Worm (Caenorhabditis elegans): Measurements from ENCODE around the gene F42H10.6.

Gene F42H10.6

DNA sequence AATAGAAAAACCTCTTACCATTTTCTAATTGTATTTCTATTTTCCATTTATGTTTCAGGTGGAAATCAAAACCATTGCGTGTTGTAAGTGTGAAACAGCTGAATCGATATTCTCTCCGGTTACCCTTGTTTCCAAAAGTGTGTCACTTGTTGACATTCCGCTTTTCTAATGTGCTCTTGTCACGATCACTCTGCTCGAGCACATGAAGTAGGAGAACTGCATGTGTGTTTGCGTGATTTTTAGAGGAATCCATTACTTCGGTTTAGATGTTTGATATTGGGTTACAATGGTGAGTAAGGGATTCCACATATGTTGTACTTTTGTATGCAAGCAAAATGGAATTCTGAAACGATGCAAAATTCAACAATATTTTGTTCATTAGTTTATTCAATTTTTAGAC is 29.8 kb downstream of the F42H10.6 start:
- no peak for TF ChIP-seq unc-3 (GFP tag; conservative IDR thresholded peaks at IDR 0.05)
- TF ChIP-seq unc-3 (tag; optimal IDR thresholded peaks at IDR 0.05) = no peak
- TF ChIP-seq nhr-11 (tag; optimal IDR thresholded peaks at IDR 0.05) = no peak
- TF ChIP-seq elt-2 (tag; optimal IDR thresholded peaks at IDR 0.05) = no peak
- no peak for TF ChIP-seq pax-1 (tag; optimal IDR thresholded peaks at IDR 0.05)
- TF ChIP-seq fkh-6 (tag; optimal IDR thresholded peaks at IDR 0.05) = no peak
- TF ChIP-seq ceh-31 (tag; optimal IDR thresholded peaks at IDR 0.05) = no peak
- no peak for TF ChIP-seq ceh-34 (tag; optimal IDR thresholded peaks at IDR 0.05)
- no peak for TF ChIP-seq sox-4 (tag; optimal IDR thresholded peaks at IDR 0.05)
- no peak for TF ChIP-seq unc-86 (tag; optimal IDR thresholded peaks at IDR 0.05)
- no peak for TF ChIP-seq unc-55 (GFP tag; optimal IDR thresholded peaks at IDR 0.05)
- TF ChIP-seq hlh-13 (GFP tag; optimal IDR thresholded peaks at IDR 0.05) = no peak
- TF ChIP-seq mec-3 (tag; optimal IDR thresholded peaks at IDR 0.05; ENCODE audit: borderline replicate concordance) = no peak
- no peak for TF ChIP-seq lim-6 (tag; optimal IDR thresholded peaks at IDR 0.05)
- TF ChIP-seq F13H6.1 (tag; optimal IDR thresholded peaks at IDR 0.05) = no peak
- no peak for TF ChIP-seq ztf-16 (tag; optimal IDR thresholded peaks at IDR 0.05)
- TF ChIP-seq pag-3 (tag; optimal IDR thresholded peaks at IDR 0.05; ENCODE audit: borderline replicate concordance) = no peak

- TF ChIP-seq tbx-7 (tag; optimal IDR thresholded peaks at IDR 0.05) (no peak), ceh-34 (tag; optimal IDR thresholded peaks at IDR 0.05) (no peak), lim-6 (tag; optimal IDR thresholded peaks at IDR 0.05) (no peak), ref-2 (tag; optimal IDR thresholded peaks at IDR 0.05) (no peak), che-1 (tag; optimal IDR thresholded peaks at IDR 0.05) (no peak)
These were observed 31.0 kb downstream of the F42H10.6 start, which contains the start of gene mrpl-32 for ce11 chrIII:8449160-8449807. TSS of gene mrpl-32 (plus strand) at chrIII:8449757.

ce11 chrIII:8446940-8447403 is 33.3 kb downstream of the F42H10.6 start, which contains the start of gene rpn-3:
TSS of gene rpn-3 (plus strand) at chrIII:8447353.
- no peak for TF ChIP-seq unc-3 (GFP tag; conservative IDR thresholded peaks at IDR 0.05)
- no peak for TF ChIP-seq unc-3 (tag; optimal IDR thresholded peaks at IDR 0.05)
- no peak for TF ChIP-seq elt-4 (tag; optimal IDR thresholded peaks at IDR 0.05)
- TF ChIP-seq elt-2 (tag; optimal IDR thresholded peaks at IDR 0.05) = peak; percentile 34
- TF ChIP-seq C08G9.2 (tag; optimal IDR thresholded peaks at IDR 0.05) = no peak
- no peak for TF ChIP-seq gmeb-2 (tag; optimal IDR thresholded peaks at IDR 0.05)
- peak; percentile 84 for TF ChIP-seq tbx-2 (tag; optimal IDR thresholded peaks at IDR 0.05)
- no peak for TF ChIP-seq pat-9 (tag; optimal IDR thresholded peaks at IDR 0.05)
- no peak for TF ChIP-seq ceh-24 (tag; optimal IDR thresholded peaks at IDR 0.05)
- no peak for TF ChIP-seq ceh-22 (tag; optimal IDR thresholded peaks at IDR 0.05)
- TF ChIP-seq tbx-7 (tag; optimal IDR thresholded peaks at IDR 0.05) = no peak
- no peak for TF ChIP-seq mec-3 (tag; optimal IDR thresholded peaks at IDR 0.05; ENCODE audit: borderline replicate concordance)
- peak; percentile 8 for TF ChIP-seq hlh-8 (tag; optimal IDR thresholded peaks at IDR 0.05)
- TF ChIP-seq ceh-30 (tag; optimal IDR thresholded peaks at IDR 0.05) = peak; percentile 88
- peak; percentile 47 for TF ChIP-seq syd-9 (tag; optimal IDR thresholded peaks at IDR 0.05)
- peak; percentile 8 for TF ChIP-seq ceh-48 (tag; optimal IDR thresholded peaks at IDR 0.05)
- TF ChIP-seq C38D4.7 (GFP tag; optimal IDR thresholded peaks at IDR 0.05) = no peak
- peak; percentile 67 for TF ChIP-seq ets-4 (tag; optimal IDR thresholded peaks at IDR 0.05)
- no peak for TF ChIP-seq hlh-13 (GFP tag; optimal IDR thresholded peaks at IDR 0.05)
- TF ChIP-seq unc-42 (tag; optimal IDR thresholded peaks at IDR 0.05) = peak; percentile 84
- no peak for TF ChIP-seq pag-3 (tag; optimal IDR thresholded peaks at IDR 0.05; ENCODE audit: borderline replicate concordance)
- peak; percentile 84 for TF ChIP-seq ceh-34 (tag; optimal IDR thresholded peaks at IDR 0.05)
- peak; percentile 72 for TF ChIP-seq dve-1 (tag; optimal IDR thresholded peaks at IDR 0.05)
- peak; percentile 97 for TF ChIP-seq pax-1 (tag; optimal IDR thresholded peaks at IDR 0.05)
- peak; percentile 73 for TF ChIP-seq rnt-1 (tag; optimal IDR thresholded peaks at IDR 0.05)
- no peak for TF ChIP-seq fkh-6 (tag; optimal IDR thresholded peaks at IDR 0.05)
- peak; percentile 3 for TF ChIP-seq sdc-2 (tag; optimal IDR thresholded peaks at IDR 0.05)
- peak; percentile 28 for TF ChIP-seq sox-4 (tag; optimal IDR thresholded peaks at IDR 0.05)
- TF ChIP-seq ceh-18 (tag; optimal IDR thresholded peaks at IDR 0.05) = peak; percentile 79
- TF ChIP-seq ztf-16 (tag; optimal IDR thresholded peaks at IDR 0.05) = no peak
- peak; percentile 88 for TF ChIP-seq ceh-31 (tag; optimal IDR thresholded peaks at IDR 0.05)
- TF ChIP-seq K02D7.2 (tag; optimal IDR thresholded peaks at IDR 0.05) = no peak
- no peak for TF ChIP-seq hlh-15 (tag; optimal IDR thresholded peaks at IDR 0.05)
- peak; percentile 55 for TF ChIP-seq ceh-2 (tag; optimal IDR thresholded peaks at IDR 0.05)
- TF ChIP-seq unc-86 (tag; optimal IDR thresholded peaks at IDR 0.05) = peak; percentile 66
- TF ChIP-seq zip-5 (tag; optimal IDR thresholded peaks at IDR 0.05) = no peak
- TF ChIP-seq pqm-1 (tag; optimal IDR thresholded peaks at IDR 0.05) = peak; percentile 7
- TF ChIP-seq hlh-30 (tag; optimal IDR thresholded peaks at IDR 0.05; ENCODE audit: insufficient read depth) = peak; percentile 46
- peak; percentile 94 for TF ChIP-seq nfya-1 (tag; optimal IDR thresholded peaks at IDR 0.05)
- peak; percentile 55 for TF ChIP-seq ref-2 (tag; optimal IDR thresholded peaks at IDR 0.05)
- peak; percentile 22 for TF ChIP-seq F13H6.1 (tag; optimal IDR thresholded peaks at IDR 0.05)
